Fruit fly (Drosophila melanogaster): ENCODE data around the gene Grl62b.
A peak's percentile ranks its signal among the peaks of the same experiment; 100 is the strongest.

Grl62b gene

DNA sequence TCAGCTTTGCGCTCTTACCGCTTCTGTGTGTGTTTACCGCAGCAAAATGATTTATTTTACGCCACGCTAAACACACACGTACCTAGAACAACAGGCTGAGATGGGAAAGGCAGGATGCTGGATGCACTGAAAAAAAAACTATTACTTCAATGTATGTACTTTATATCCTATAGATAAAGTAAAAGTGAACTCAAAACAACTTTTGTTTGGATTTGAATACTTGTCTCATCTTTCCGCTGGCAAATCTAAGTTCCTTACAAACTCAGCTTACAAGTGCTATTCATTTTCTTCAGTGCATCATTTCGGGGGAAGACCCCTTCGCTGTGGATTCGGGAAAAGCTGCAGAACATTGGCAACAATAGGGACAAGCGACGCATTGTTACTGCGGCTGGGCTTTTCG lies 46.4 kb downstream of the Grl62b start (continued):
- TF ChIP-seq slou (GFP tag; optimal IDR thresholded peaks at IDR 0.05): no peak
- no peak for TF ChIP-seq bbx (GFP tag; IDR thresholded peaks at IDR 0.05; ENCODE audit: partially characterized antibody)
- TF ChIP-seq CG10274 (GFP tag; optimal IDR thresholded peaks at IDR 0.05): no peak
- peak; percentile 45 for TF ChIP-seq Meics (GFP tag; optimal IDR thresholded peaks at IDR 0.05)
- no peak for TF ChIP-seq CG2199 (GFP tag; IDR thresholded peaks at IDR 0.05)
- no peak for TF ChIP-seq CG14050 (GFP tag; IDR thresholded peaks at IDR 0.05)
- TF ChIP-seq en (GFP tag; optimal IDR thresholded peaks at IDR 0.05): no peak
- peak; percentile 22 for TF ChIP-seq sens (GFP tag)
- TF ChIP-seq fd102C (GFP tag; optimal IDR thresholded peaks at IDR 0.05): no peak
- TF ChIP-seq prd (optimal IDR thresholded peaks at IDR 0.05): no peak
- no peak; the same call in 2 of the 3 replicates for TF ChIP-seq prd (GFP tag; IDR thresholded peaks at IDR 0.05)
- peak; percentile 45; the same call in 1 of the 2 replicates for TF ChIP-seq CG14014 (GFP tag; IDR thresholded peaks at IDR 0.05)
- no peak for TF ChIP-seq D (optimal IDR thresholded peaks at IDR 0.05)
- TF ChIP-seq D (GFP tag; optimal IDR thresholded peaks at IDR 0.05): no peak
- peak; percentile 56 for TF ChIP-seq lmd (GFP tag; IDR thresholded peaks at IDR 0.05)
- TF ChIP-seq CG12942 (GFP tag; optimal IDR thresholded peaks at IDR 0.05): no peak
- TF ChIP-seq her (GFP tag; optimal IDR thresholded peaks at IDR 0.05): no peak
- TF ChIP-seq H15 (GFP tag; IDR thresholded peaks at IDR 0.05): no peak
- no peak for TF ChIP-seq corto (GFP tag; optimal IDR thresholded peaks at IDR 0.05)
- TF ChIP-seq CG10267 (tag; optimal IDR thresholded peaks at IDR 0.05): no peak
- TF ChIP-seq CG2889 (GFP tag; IDR thresholded peaks at IDR 0.05): 0 out of 3 replicates have a peak, but pooled peaks have one; percentile 13
- peak; percentile 35 for TF ChIP-seq CG7556 (GFP tag; optimal IDR thresholded peaks at IDR 0.05)
- TF ChIP-seq CG1233 (GFP tag; optimal IDR thresholded peaks at IDR 0.05): peak; percentile 23
- no peak for TF ChIP-seq CG12744 (GFP tag; optimal IDR thresholded peaks at IDR 0.05)
- no peak for TF ChIP-seq tio (GFP tag; optimal IDR thresholded peaks at IDR 0.05)
- peak; percentile 30; the same call in 1 of the 2 replicates for TF ChIP-seq CG32532 (GFP tag; IDR thresholded peaks at IDR 0.05)
- no peak for TF ChIP-seq CG10565 (GFP tag; optimal IDR thresholded peaks at IDR 0.05)
- no peak for TF ChIP-seq Stat92E (GFP tag; optimal IDR thresholded peaks at IDR 0.05)
- peak; percentile 22 for TF ChIP-seq CG17359 (tag; optimal IDR thresholded peaks at IDR 0.05)
- TF ChIP-seq Spps (tag; optimal IDR thresholded peaks at IDR 0.05): no peak
- TF ChIP-seq CG30431 (GFP tag; optimal IDR thresholded peaks at IDR 0.05): no peak
- no peak for TF ChIP-seq pfk (GFP tag; optimal IDR thresholded peaks at IDR 0.05)
- 0 out of 2 replicates have a peak, but pooled peaks have one; percentile 26 for TF ChIP-seq E2f1 (GFP tag; IDR thresholded peaks at IDR 0.05)
- no peak for TF ChIP-seq CG4404 (GFP tag; IDR thresholded peaks at IDR 0.05)
- TF ChIP-seq fu2 (GFP tag; optimal IDR thresholded peaks at IDR 0.05): no peak
- no peak for TF ChIP-seq CG34422 (GFP tag; IDR thresholded peaks at IDR 0.05)
- no peak for TF ChIP-seq rib (GFP tag; IDR thresholded peaks at IDR 0.05)
- TF ChIP-seq Hr51 (GFP tag; optimal IDR thresholded peaks at IDR 0.05): peak in 1 of 2 experiments; percentile 9
- TF ChIP-seq CG4328 (GFP tag; optimal IDR thresholded peaks at IDR 0.05): no peak
- no peak for TF ChIP-seq sna (GFP tag; IDR thresholded peaks at IDR 0.05; ENCODE audit: partially characterized antibody)
- TF ChIP-seq CG6813 (GFP tag; optimal IDR thresholded peaks at IDR 0.05): no peak
- TF ChIP-seq CG8478 (optimal IDR thresholded peaks at IDR 0.05): no peak
- peak; percentile 33 for TF ChIP-seq CG7839 (tag; optimal IDR thresholded peaks at IDR 0.05)
- 0 out of 4 replicates have a peak, but pooled peaks have one; percentile 4 for TF ChIP-seq Gug (GFP tag; IDR thresholded peaks at IDR 0.05)
- TF ChIP-seq crc (GFP tag; optimal IDR thresholded peaks at IDR 0.05): no peak
- TF ChIP-seq GATAe (GFP tag; conservative IDR thresholded peaks at IDR 0.05): no peak
- no peak for TF ChIP-seq cg (GFP tag; optimal IDR thresholded peaks at IDR 0.05)
- TF ChIP-seq yki (optimal IDR thresholded peaks at IDR 0.05): no peak
- TF ChIP-seq CG7963 (GFP tag; IDR thresholded peaks at IDR 0.05; ENCODE audit: partially characterized antibody): no peak
- TF ChIP-seq Sry-β (GFP tag; optimal IDR thresholded peaks at IDR 0.05): no peak
- no peak for TF ChIP-seq sisA (GFP tag; IDR thresholded peaks at IDR 0.05)
- TF ChIP-seq bcd (GFP tag; optimal IDR thresholded peaks at IDR 0.05): peak; percentile 8

All from whole organism, embryonic.